Fruit fly (Drosophila melanogaster) whole organism, embryonic: ENCODE measurements around the gene toe.

Source experiments
- BEAF-32 ChIP-seq: fragments of 200-800 bp; sonication (Bioruptor generic); optimal IDR thresholded peaks from 3 replicates; lab custom pipeline; 2017; ENCODE audit warnings: missing biosample characterization, missing genetic modification characterization, mild to moderate bottlenecking, moderate library complexity, missing genetic modification reagents
- CG10147 ChIP-seq: fragments of 200-800 bp; sonication (Bioruptor generic); optimal IDR thresholded peaks from 2 replicates; lab custom pipeline; 2019; ENCODE audit warnings: missing biosample characterization, mild to moderate bottlenecking, missing genetic modification characterization, moderate library complexity
- CG10209 ChIP-seq: fragments of 200-800 bp; sonication (Bioruptor generic); optimal IDR thresholded peaks from 3 replicates; lab custom pipeline; 2017; ENCODE audit warnings: missing biosample characterization, mild to moderate bottlenecking, missing genetic modification characterization, missing genetic modification reagents
- CG10543 ChIP-seq: fragments of 200-800 bp; sonication (Bioruptor generic); optimal IDR thresholded peaks from 3 replicates; lab custom pipeline; 2017; ENCODE audit warnings: missing biosample characterization, mild to moderate bottlenecking, missing genetic modification characterization, moderate library complexity
- CG12155 ChIP-seq: fragments of 200-800 bp; sonication (Bioruptor generic); optimal IDR thresholded peaks from 3 replicates; lab custom pipeline; 2016; ENCODE audit warnings: missing biosample characterization, missing genetic modification characterization
- CG13287 ChIP-seq: fragments of 200-800 bp; sonication (Bioruptor generic); IDR thresholded peaks from 2 replicates; pipeline ENCODE4 v1.3.6; 2022; ENCODE audit warnings: missing biosample characterization, missing genetic modification characterization; ENCODE audit not compliant: partially characterized antibody
- CG13296 ChIP-seq: fragments of 200-800 bp; sonication (Bioruptor generic); optimal IDR thresholded peaks from 3 replicates; lab custom pipeline; 2018; ENCODE audit warnings: missing biosample characterization, mild to moderate bottlenecking, missing genetic modification characterization
- CG14710 ChIP-seq: fragments of 200-800 bp; sonication (Bioruptor generic); optimal IDR thresholded peaks from 3 replicates; lab custom pipeline; 2019; ENCODE audit warnings: missing biosample characterization, mild to moderate bottlenecking, missing genetic modification characterization, moderate library complexity
- CG15479 ChIP-seq: fragments of 200-800 bp; sonication (Bioruptor generic); optimal IDR thresholded peaks from 3 replicates; lab custom pipeline; 2019; ENCODE audit warnings: missing biosample characterization, mild to moderate bottlenecking, missing genetic modification characterization, moderate library complexity
- CG15514 ChIP-seq: fragments of 200-800 bp; sonication (Bioruptor generic); optimal IDR thresholded peaks from 3 replicates; lab custom pipeline; 2017; ENCODE audit warnings: missing biosample characterization, missing genetic modification characterization, mild to moderate bottlenecking, moderate library complexity, missing genetic modification reagents
- CG2116 ChIP-seq: fragments of 200-800 bp; sonication (Bioruptor generic); optimal IDR thresholded peaks from 3 replicates; lab custom pipeline; 2018; ENCODE audit warnings: missing biosample characterization, mild to moderate bottlenecking, missing genetic modification characterization
- CG2678 ChIP-seq: fragments of 200-800 bp; sonication (Bioruptor generic); optimal IDR thresholded peaks from 3 replicates; lab custom pipeline; 2019; ENCODE audit warnings: missing biosample characterization, mild to moderate bottlenecking, missing genetic modification characterization, moderate library complexity
- CG2875 ChIP-seq: fragments of 200-800 bp; sonication (Bioruptor generic); optimal IDR thresholded peaks from 2 replicates; lab custom pipeline; 2017; ENCODE audit warnings: missing biosample characterization, mild to moderate bottlenecking, missing genetic modification characterization, missing genetic modification reagents
- CG34224 ChIP-seq: fragments of 200-800 bp; sonication (Bioruptor generic); IDR thresholded peaks from 3 replicates; pipeline ENCODE4 v1.3.6; 2022; ENCODE audit warnings: missing biosample characterization, missing genetic modification characterization; ENCODE audit not compliant: partially characterized antibody
- CG4282 ChIP-seq: fragments of 200-800 bp; sonication (Bioruptor generic); optimal IDR thresholded peaks from 2 replicates; lab custom pipeline; 2016; ENCODE audit warnings: missing biosample characterization, missing genetic modification characterization
- CG6791 ChIP-seq: fragments of 200-800 bp; sonication (Bioruptor generic); IDR thresholded peaks from 3 replicates; pipeline ENCODE4 v1.3.6; 2022; ENCODE audit warnings: missing biosample characterization, missing genetic modification characterization; ENCODE audit not compliant: partially characterized antibody
- CG9215 ChIP-seq: fragments of 200-800 bp; sonication (Bioruptor generic); IDR thresholded peaks from 2 replicates; pipeline ENCODE4 v1.3.6; 2022; ENCODE audit warnings: missing biosample characterization, missing genetic modification characterization
- CG9797 ChIP-seq: fragments of 200-800 bp; sonication (Bioruptor generic); optimal IDR thresholded peaks from 3 replicates; lab custom pipeline; 2018; ENCODE audit warnings: missing biosample characterization, mild to moderate bottlenecking, missing genetic modification characterization
- CG9932 ChIP-seq: fragments of 200-800 bp; sonication (Bioruptor generic); IDR thresholded peaks from 2 replicates; pipeline ENCODE4 v1.3.6; 2022; ENCODE audit warnings: missing biosample characterization, missing genetic modification characterization
- Camta ChIP-seq: fragments of 200-800 bp; sonication (Bioruptor generic); optimal IDR thresholded peaks from 2 replicates; lab custom pipeline; 2016; ENCODE audit warnings: missing biosample characterization, missing genetic modification characterization
- ERR ChIP-seq: fragments of 200-800 bp; sonication (Bioruptor generic); optimal IDR thresholded peaks from 2 replicates; lab custom pipeline; 2016; ENCODE audit warnings: missing biosample characterization, missing genetic modification characterization
- HHEX ChIP-seq: fragments of 200-800 bp; sonication (Bioruptor generic); optimal IDR thresholded peaks from 3 replicates; lab custom pipeline; 2017; ENCODE audit warnings: missing biosample characterization, mild to moderate bottlenecking, missing genetic modification characterization, missing genetic modification reagents
- Hr51 ChIP-seq, 2 experiments: fragments of 200-800 bp; sonication (Bioruptor generic); optimal IDR thresholded peaks; 2 replicates in 1 of 2; 3 replicates in 1 of 2; lab custom pipeline; 2016 to 2018; ENCODE audit warnings: missing biosample characterization in 2 of 2, missing genetic modification characterization in 2 of 2, mild to moderate bottlenecking in 1 of 2, moderate library complexity in 1 of 2
- MBD-R2 ChIP-seq: fragments of 200-800 bp; sonication (Bioruptor generic); IDR thresholded peaks from 2 replicates; pipeline ENCODE4 v1.3.6; 2022; ENCODE audit warnings: missing biosample characterization, missing genetic modification characterization
- MESR4 ChIP-seq: fragments of 200-800 bp; sonication (Bioruptor generic); optimal IDR thresholded peaks from 2 replicates; lab custom pipeline; 2018; ENCODE audit warnings: missing biosample characterization, mild to moderate bottlenecking, missing genetic modification characterization, moderate library complexity
- Mad ChIP-seq: fragments of 200-800 bp; sonication (Bioruptor generic); optimal IDR thresholded peaks from 2 replicates; lab custom pipeline; 2016; ENCODE audit warnings: missing biosample characterization, missing genetic modification characterization
- NFAT ChIP-seq: fragments of 200-800 bp; sonication (Bioruptor generic); IDR thresholded peaks from 2 replicates; pipeline ENCODE4 v1.3.6; 2022; ENCODE audit warnings: missing biosample characterization, missing genetic modification characterization
- PHDP ChIP-seq: fragments of 200-800 bp; sonication (Bioruptor generic); optimal IDR thresholded peaks from 3 replicates; lab custom pipeline; 2018; ENCODE audit warnings: missing biosample characterization, mild to moderate bottlenecking, missing genetic modification characterization, moderate library complexity
- Sin3A ChIP-seq: fragments of >200 bp; optimal IDR thresholded peaks from 2 replicates; lab custom pipeline; 2018
- Stat92E ChIP-seq, 3 experiments: fragments of >200 bp in 2 of 3; fragments of 200-800 bp in 1 of 3; sonication (Bioruptor generic) in 1 of 3; optimal IDR thresholded peaks; 2 replicates each; lab custom pipeline; 2017 to 2019; ENCODE audit warnings: missing biosample characterization in 3 of 3, missing genetic modification characterization in 3 of 3, mild to moderate bottlenecking in 1 of 3, moderate library complexity in 1 of 3
- YL-1 ChIP-seq: fragments of 200-800 bp; sonication (Bioruptor generic); optimal IDR thresholded peaks from 3 replicates; lab custom pipeline; 2017; ENCODE audit warnings: missing biosample characterization, mild to moderate bottlenecking, missing genetic modification characterization
- cad ChIP-seq: fragments of >200 bp; optimal IDR thresholded peaks from 2 replicates; lab custom pipeline; 2017; ENCODE audit warnings: missing biosample characterization, missing genetic modification characterization
- dimm ChIP-seq: fragments of 200-800 bp; sonication (Bioruptor generic); IDR thresholded peaks from 2 replicates; pipeline ENCODE4 v1.3.6; 2022; ENCODE audit warnings: missing biosample characterization, missing genetic modification characterization
- dmrt11E ChIP-seq: fragments of 200-800 bp; sonication (Bioruptor generic); optimal IDR thresholded peaks from 3 replicates; lab custom pipeline; 2018; ENCODE audit warnings: missing biosample characterization, mild to moderate bottlenecking, missing genetic modification characterization, moderate library complexity
- dmrt99B ChIP-seq: fragments of 200-800 bp; sonication (Bioruptor generic); optimal IDR thresholded peaks from 2 replicates; lab custom pipeline; 2018; ENCODE audit warnings: missing biosample characterization, mild to moderate bottlenecking, missing genetic modification characterization, moderate library complexity
- fd96Cb ChIP-seq: fragments of 200-800 bp; sonication (Bioruptor generic); optimal IDR thresholded peaks from 2 replicates; lab custom pipeline; 2018; ENCODE audit warnings: missing biosample characterization, mild to moderate bottlenecking, missing genetic modification characterization, moderate library complexity
- gce ChIP-seq: fragments of 200-800 bp; sonication (Bioruptor generic); IDR thresholded peaks from 3 replicates; pipeline ENCODE4 v1.3.6; 2022; ENCODE audit warnings: missing biosample characterization, missing genetic modification characterization
- gcm2 ChIP-seq: fragments of 200-800 bp; sonication (Bioruptor generic); optimal IDR thresholded peaks from 2 replicates; lab custom pipeline; 2016; ENCODE audit warnings: missing biosample characterization, missing genetic modification characterization
- gem ChIP-seq: fragments of 200-800 bp; sonication (Bioruptor generic); optimal IDR thresholded peaks from 2 replicates; lab custom pipeline; 2019; ENCODE audit warnings: missing biosample characterization, mild to moderate bottlenecking, missing genetic modification characterization, moderate library complexity
- ind ChIP-seq: fragments of 200-800 bp; sonication (Bioruptor generic); optimal IDR thresholded peaks from 3 replicates; lab custom pipeline; 2016; ENCODE audit warnings: missing biosample characterization, missing genetic modification characterization
- lab ChIP-seq: fragments of 200-800 bp; sonication (Bioruptor generic); optimal IDR thresholded peaks from 3 replicates; lab custom pipeline; 2017; ENCODE audit warnings: missing biosample characterization, missing genetic modification characterization, mild to moderate bottlenecking, moderate library complexity, missing genetic modification reagents
- lilli ChIP-seq: fragments of 200-800 bp; sonication (Bioruptor generic); optimal IDR thresholded peaks from 3 replicates; lab custom pipeline; 2016; ENCODE audit warnings: missing biosample characterization, missing genetic modification characterization
- lov ChIP-seq, 2 experiments: fragments of 200-800 bp in 1 of 2; fragments of >200 bp in 1 of 2; sonication (Bioruptor generic) in 1 of 2; IDR thresholded peaks in 1 of 2; optimal IDR thresholded peaks in 1 of 2; 2 replicates in 1 of 2; 3 replicates in 1 of 2; pipeline versions ENCODE4 v1.3.6 to Lab custom; 2017 to 2022; ENCODE audit warnings: missing biosample characterization in 1 of 2, missing genetic modification characterization in 1 of 2
- mam ChIP-seq: fragments of 200-800 bp; sonication (Bioruptor generic); optimal IDR thresholded peaks from 3 replicates; lab custom pipeline; 2016; ENCODE audit warnings: missing biosample characterization, missing genetic modification characterization
- onecut ChIP-seq: fragments of 200-800 bp; sonication (Bioruptor generic); IDR thresholded peaks from 2 replicates; pipeline ENCODE4 v1.3.6; 2022; ENCODE audit warnings: missing biosample characterization, missing genetic modification characterization
- slbo ChIP-seq: fragments of 200-800 bp; sonication (Bioruptor generic); IDR thresholded peaks from 2 replicates; pipeline ENCODE4 v1.3.6; 2022; ENCODE audit warnings: missing biosample characterization, missing genetic modification characterization
- trem ChIP-seq: fragments of 200-800 bp; optimal IDR thresholded peaks from 3 replicates; lab custom pipeline; 2019; ENCODE audit warnings: missing biosample characterization, mild to moderate bottlenecking, missing genetic modification characterization, moderate library complexity
- unpg ChIP-seq: fragments of 200-800 bp; sonication (Bioruptor generic); optimal IDR thresholded peaks from 3 replicates; lab custom pipeline; 2018; ENCODE audit warnings: missing biosample characterization, mild to moderate bottlenecking, missing genetic modification characterization, moderate library complexity

Gene toe

DNA sequence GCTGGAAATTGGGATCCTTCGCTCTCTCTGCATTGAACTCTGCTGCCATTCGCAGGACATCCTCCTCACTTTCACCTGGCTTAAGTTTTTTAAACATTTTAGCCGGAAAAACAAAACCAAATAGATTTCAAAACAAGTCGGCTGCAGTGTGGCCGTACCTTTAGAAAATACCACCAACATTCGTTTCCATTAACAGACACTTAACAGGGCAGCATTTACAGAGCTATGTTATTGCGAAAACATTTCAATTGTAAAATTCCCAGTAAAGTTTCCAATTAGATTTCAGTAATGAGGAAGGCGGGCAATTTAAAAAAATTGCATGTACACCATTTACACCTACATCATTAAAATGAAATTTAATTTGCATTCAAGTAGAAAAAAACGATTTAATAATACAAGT lies 33.3 kb downstream of the toe start, which contains the start of gene CG32104 (continued):
- TF ChIP-seq CG15479 (GFP tag; lab: Kevin White, UChicago) (peak; percentile 64), CG9797 (GFP tag; lab: Kevin White, UChicago) (peak; percentile 54), CG13287 (peak; percentile 21; the same call in 1 of the 2 replicates), CG15514 (GFP tag; lab: Kevin White, UChicago) (peak; percentile 63), Stat92E (GFP tag; optimal IDR thresholded peaks at IDR 0.05; lab: Kevin White, UChicago) (peak in 1 of 3 experiments; percentile 58), CG14710 (peak; percentile 6), CG6791 (GFP tag; lab: Robert Waterston, UW) (0 out of 3 replicates have a peak, but pooled peaks have one; percentile 16), CG2116 (GFP tag; lab: Kevin White, UChicago) (peak; percentile 35), slbo (GFP tag; lab: Robert Waterston, UW) (no peak), MBD-R2 (GFP tag; lab: Robert Waterston, UW) (peak; percentile 58; the same call in 1 of the 2 replicates), YL-1 (peak; percentile 47), BEAF-32 (peak; percentile 6), trem (tag; lab: Kevin White, UChicago) (peak; percentile 2), MESR4 (peak; percentile 28), CG2678 (no peak), Sin3A (lab: Kevin White, UChicago) (peak; percentile 16), HHEX (no peak)

DNA sequence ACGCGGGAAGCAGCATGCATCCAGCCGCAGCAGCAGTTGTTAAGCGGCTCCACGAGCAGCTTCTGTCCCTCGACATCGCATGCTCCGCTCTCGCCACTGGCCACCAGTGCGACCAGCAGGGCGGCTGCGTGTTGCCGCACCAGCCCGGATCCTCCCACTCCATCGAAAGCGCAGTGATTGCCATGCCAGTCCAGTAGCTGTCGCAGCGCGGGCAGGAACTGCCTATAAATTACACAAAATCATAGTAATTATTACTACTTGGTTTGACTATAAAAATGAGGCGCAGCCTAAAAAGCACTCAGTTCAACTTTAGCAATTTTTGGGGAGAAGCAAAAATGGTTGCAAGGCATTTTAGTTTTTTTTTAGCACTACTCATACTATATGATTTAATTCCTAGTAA lies 36.6 kb downstream of the toe start, which contains the start of gene Obp69a:
Gene Obp69a, plus strand, starts transcription at position 301 of the 400 bp plus-strand sequence.
- TF ChIP-seq NFAT (GFP tag; lab: Robert Waterston, UW) (0 out of 2 replicates have a peak, but pooled peaks have one; percentile 2), CG10209 (GFP tag; lab: Kevin White, UChicago) (no peak), gce (GFP tag; lab: Robert Waterston, UW) (no peak), CG9932 (no peak)

DNA sequence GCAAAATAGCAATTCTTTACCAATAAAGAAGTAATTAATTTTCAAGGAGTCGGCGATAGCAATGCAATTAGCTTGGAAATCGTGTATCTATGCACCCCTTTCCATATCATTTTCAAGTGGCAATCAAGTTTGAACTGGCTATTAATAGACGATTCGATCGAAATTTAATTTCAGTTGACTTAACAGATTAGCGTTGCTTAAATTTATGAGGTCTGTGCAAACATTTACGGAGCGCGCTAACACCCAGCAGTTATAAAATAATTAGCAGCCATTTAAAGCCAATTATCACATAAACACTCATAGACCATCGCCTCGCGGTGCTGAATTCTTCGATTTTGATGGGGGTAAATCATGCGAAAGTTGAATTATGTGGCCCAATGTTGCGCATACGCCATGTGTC lies 39.7 kb downstream of the toe start:
- TF ChIP-seq ind (no peak), gem (no peak), dmrt11E (tag; lab: Kevin White, UChicago) (no peak), lov (optimal IDR thresholded peaks at IDR 0.05; lab: Kevin White, UChicago) (no peak), lov (GFP tag; IDR thresholded peaks at IDR 0.05; lab: Robert Waterston, UW) (no peak), CG10543 (GFP tag; lab: Kevin White, UChicago) (peak; percentile 4), CG12155 (GFP tag; lab: Kevin White, UChicago) (no peak), CG10147 (GFP tag; lab: Kevin White, UChicago) (no peak), fd96Cb (tag; lab: Kevin White, UChicago) (no peak), gcm2 (GFP tag; lab: Kevin White, UChicago) (no peak), mam (GFP tag; lab: Kevin White, UChicago) (no peak), PHDP (tag; lab: Kevin White, UChicago) (peak; percentile 37), CG13296 (GFP tag; lab: Kevin White, UChicago) (peak; percentile 18), CG2875 (no peak), unpg (GFP tag; lab: Kevin White, UChicago) (no peak), lilli (no peak), dimm (GFP tag; lab: Robert Waterston, UW) (no peak), dmrt99B (tag; lab: Kevin White, UChicago) (no peak), Hr51 (GFP tag; optimal IDR thresholded peaks at IDR 0.05; lab: Kevin White, UChicago) (no peak), Camta (no peak), ERR (GFP tag; lab: Kevin White, UChicago) (no peak), CG4282 (GFP tag; lab: Kevin White, UChicago) (no peak), CG34224 (GFP tag; lab: Robert Waterston, UW) (no peak), onecut (GFP tag; lab: Robert Waterston, UW) (no peak), cad (GFP tag; lab: Kevin White, UChicago) (no peak), CG9215 (GFP tag; lab: Robert Waterston, UW) (no peak), Mad (no peak), lab (GFP tag; lab: Kevin White, UChicago) (peak; percentile 19)
